Worm (Caenorhabditis elegans): Measurements from ENCODE around the gene clec-47.

ce11 chrV:15139811-15140210 is 35.7 kb upstream of the clec-47 start:
- TF ChIP-seq daf-12 (tag; optimal IDR thresholded peaks at IDR 0.05), result no peak
- no peak for TF ChIP-seq fos-1 (tag; optimal IDR thresholded peaks at IDR 0.05)
- TF ChIP-seq ceh-82 (tag; optimal IDR thresholded peaks at IDR 0.05), result no peak
- TF ChIP-seq snpc-4 (tag; optimal IDR thresholded peaks at IDR 0.05), result no peak
- no peak for TF ChIP-seq skn-1 (tag; optimal IDR thresholded peaks at IDR 0.05)
- no peak for TF ChIP-seq nfya-1 (tag; optimal IDR thresholded peaks at IDR 0.05; ENCODE audit: insufficient read depth)
- no peak for TF ChIP-seq ztf-4 (tag; optimal IDR thresholded peaks at IDR 0.05)
- no peak for TF ChIP-seq lin-39 (tag; optimal IDR thresholded peaks at IDR 0.05)
- TF ChIP-seq ztf-11 (tag; optimal IDR thresholded peaks at IDR 0.05), result no peak
- TF ChIP-seq lsy-12 (tag; optimal IDR thresholded peaks at IDR 0.05), result no peak
- TF ChIP-seq nhr-12 (tag; optimal IDR thresholded peaks at IDR 0.05), result no peak
- peak; percentile 60 for TF ChIP-seq pha-4 (tag; optimal IDR thresholded peaks at IDR 0.05)
- no peak for TF ChIP-seq nhr-28 (tag; optimal IDR thresholded peaks at IDR 0.05)
